5 worm cellular contexts compared by ENCODE assay signal in genomic region chrX:11324240-11324639, ce11.
TF ChIP-seq lines count a peak whose summit lies in the region.

asm-2 (minus strand) TSS chrX:11324251.

TF ChIP-seq in whole organism, L1 larva, 84 proteins besides CTCF, POLR2A, EP300 and RAD21:
- no peak for TF ChIP-seq nhr-76 (tag; optimal IDR thresholded peaks at IDR 0.05; lab: Kevin White, UChicago)
- TF ChIP-seq hpl-2 (GFP tag; optimal IDR thresholded peaks at IDR 0.05; lab: Kevin White, UChicago) = no peak
- TF ChIP-seq lin-14 (GFP tag; optimal IDR thresholded peaks at IDR 0.05; lab: Kevin White, UChicago) = peak; percentile 5
- TF ChIP-seq elt-2 (tag; optimal IDR thresholded peaks at IDR 0.05; lab: Kevin White, UChicago) = peak; percentile 73

TF ChIP-seq in whole organism, L2 larva, 48 proteins besides CTCF, POLR2A, EP300 and RAD21:
- TF ChIP-seq unc-39 (tag; optimal IDR thresholded peaks at IDR 0.05; lab: Kevin White, UChicago) (no peak), ztf-4 (tag; optimal IDR thresholded peaks at IDR 0.05; lab: Kevin White, UChicago) (no peak), nhr-129 (tag; optimal IDR thresholded peaks at IDR 0.05; lab: Kevin White, UChicago) (no peak), ZK546.5 (tag; optimal IDR thresholded peaks at IDR 0.05; lab: Kevin White, UChicago) (no peak), sem-4 (tag; optimal IDR thresholded peaks at IDR 0.05; lab: Kevin White, UChicago) (no peak), sma-9 (GFP tag; optimal IDR thresholded peaks at IDR 0.05; lab: Kevin White, UChicago) (peak; percentile 38), sma-9 (tag; optimal IDR thresholded peaks at IDR 0.05; lab: Kevin White, UChicago) (no peak), nhr-77 (tag; optimal IDR thresholded peaks at IDR 0.05; lab: Kevin White, UChicago) (no peak), mab-5 (tag; optimal IDR thresholded peaks at IDR 0.05; lab: Kevin White, UChicago) (no peak), sma-3 (GFP tag; optimal IDR thresholded peaks at IDR 0.05; lab: Kevin White, UChicago) (no peak), egl-27 (tag; optimal IDR thresholded peaks at IDR 0.05; lab: Kevin White, UChicago) (no peak), fos-1 (tag; optimal IDR thresholded peaks at IDR 0.05; lab: Kevin White, UChicago) (peak; percentile 81), lin-11 (tag; optimal IDR thresholded peaks at IDR 0.05; lab: Kevin White, UChicago) (no peak), nhr-12 (tag; optimal IDR thresholded peaks at IDR 0.05; lab: Kevin White, UChicago) (no peak), unc-55 (GFP tag; optimal IDR thresholded peaks at IDR 0.05; lab: Kevin White, UChicago) (no peak), ztf-1 (GFP tag; conservative IDR thresholded peaks at IDR 0.05; lab: Robert Waterston, UW) (no peak)

TF ChIP-seq in whole organism, L3 larva, 47 proteins besides CTCF, POLR2A, EP300 and RAD21:
- TF ChIP-seq lsy-12 (tag; optimal IDR thresholded peaks at IDR 0.05; lab: Kevin White, UChicago) (no peak), pqm-1 (tag; optimal IDR thresholded peaks at IDR 0.05; lab: Kevin White, UChicago) (peak; percentile 89), elt-2 (tag; optimal IDR thresholded peaks at IDR 0.05; lab: Kevin White, UChicago) (peak; percentile 91)

TF ChIP-seq in whole organism, L4 larva, 104 proteins besides CTCF, POLR2A, EP300 and RAD21:
- no peak for TF ChIP-seq daf-16 (GFP tag; optimal IDR thresholded peaks at IDR 0.05; lab: Kevin White, UChicago)
- peak; percentile 88 for TF ChIP-seq daf-16 (tag; optimal IDR thresholded peaks at IDR 0.05; lab: Kevin White, UChicago)
- peak in 1 of 2 experiments; percentile 29 for TF ChIP-seq mdl-1 (tag; optimal IDR thresholded peaks at IDR 0.05; lab: Kevin White, UChicago)
- peak; percentile 98 for TF ChIP-seq pqm-1 (tag; optimal IDR thresholded peaks at IDR 0.05; lab: Kevin White, UChicago)
- TF ChIP-seq tra-1 (GFP tag; IDR thresholded peaks at IDR 0.05; lab: Robert Waterston, UW) = peak; percentile 36; the same call in 1 of the 2 replicates
- no peak for TF ChIP-seq ZK337.2 (GFP tag; IDR thresholded peaks at IDR 0.05; lab: Robert Waterston, UW)
- peak; percentile 68 for TF ChIP-seq mxl-3 (GFP tag; optimal IDR thresholded peaks at IDR 0.05; lab: Kevin White, UChicago)
- TF ChIP-seq nhr-77 (tag; optimal IDR thresholded peaks at IDR 0.05; lab: Kevin White, UChicago) = peak; percentile 57
- no peak for TF ChIP-seq egl-43 (GFP tag; IDR thresholded peaks at IDR 0.05; lab: Robert Waterston, UW)
- TF ChIP-seq nhr-28 (tag; optimal IDR thresholded peaks at IDR 0.05; lab: Kevin White, UChicago) = peak; percentile 87
- no peak for TF ChIP-seq lin-13 (GFP tag; optimal IDR thresholded peaks at IDR 0.05; lab: Kevin White, UChicago)
- peak; percentile 63 for TF ChIP-seq dmd-6 (GFP tag; IDR thresholded peaks at IDR 0.05; lab: Robert Waterston, UW)
TF ChIP-seq in whole organism, L4 larva: peak in this region for 8.

TF ChIP-seq in whole organism, young adult, 124 proteins besides CTCF, POLR2A, EP300 and RAD21:
- TF ChIP-seq nhr-80 (tag; optimal IDR thresholded peaks at IDR 0.05; lab: Kevin White, UChicago) (peak; percentile 83), C06A6.2 (GFP tag; conservative IDR thresholded peaks at IDR 0.05; lab: Robert Waterston, UW) (no peak)
